Fruit fly (Drosophila melanogaster) whole organism, larva: ENCODE results near the gene zfh1.

ENCODE experiments used
- noc ChIP-seq: fragments of 200-800 bp; sonication (Bioruptor generic); optimal IDR thresholded peaks from 3 replicates; lab custom pipeline; 2019; ENCODE audit warnings: missing biosample characterization, mild to moderate bottlenecking, missing genetic modification characterization, moderate library complexity

Gene zfh1

dm6 chr3R:30765306-30766033 is at the start of gene zfh1:
zfh1 (plus strand) TSS chr3R:30765926.
- TF ChIP-seq noc (tag; lab: Kevin White, UChicago), result no peak

- no peak for TF ChIP-seq noc (tag; lab: Kevin White, UChicago)
Observed at dm6 chr3R:30718442-30718841, 47.3 kb upstream of the zfh1 start.

- no peak for TF ChIP-seq noc (tag; lab: Kevin White, UChicago)
Observed at dm6 chr3R:30721215-30721862, 44.4 kb upstream of the zfh1 start.

- TF ChIP-seq noc (tag; lab: Kevin White, UChicago), result no peak
Observed at dm6 chr3R:30722374-30722773, 43.4 kb upstream of the zfh1 start.

- TF ChIP-seq noc (tag; lab: Kevin White, UChicago), result no peak
Observed at dm6 chr3R:30725787-30726186, 39.9 kb upstream of the zfh1 start, which contains the start of gene eIF4H2. eIF4H2 (plus strand) TSS chr3R:30726087.

- no peak for TF ChIP-seq noc (tag; lab: Kevin White, UChicago)
Observed at dm6 chr3R:30729013-30729412, 36.7 kb upstream of the zfh1 start.

dm6 chr3R:30731065-30731464 is 34.7 kb upstream of the zfh1 start, which contains the start of gene CG11313:
CG11313 (minus strand) TSS chr3R:30731165.
- no peak for TF ChIP-seq noc (tag; lab: Kevin White, UChicago)

- no peak for TF ChIP-seq noc (tag; lab: Kevin White, UChicago)
Observed at dm6 chr3R:30733081-30733480, 32.6 kb upstream of the zfh1 start.

- TF ChIP-seq noc (tag; lab: Kevin White, UChicago), result no peak
Observed at dm6 chr3R:30734576-30734975, 31.1 kb upstream of the zfh1 start.

- TF ChIP-seq noc (tag; lab: Kevin White, UChicago), result no peak
Observed at dm6 chr3R:30735047-30735446, 30.7 kb upstream of the zfh1 start.

dm6 chr3R:30741371-30741770 is 24.4 kb upstream of the zfh1 start:
- no peak for TF ChIP-seq noc (tag; lab: Kevin White, UChicago)

- TF ChIP-seq noc (tag; lab: Kevin White, UChicago), result no peak
Observed at dm6 chr3R:30742580-30742979, 23.1 kb upstream of the zfh1 start, which contains the start of gene CG15543. CG15543 (plus strand) TSS chr3R:30742880.

dm6 chr3R:30745104-30745503 is 20.6 kb upstream of the zfh1 start, which contains the start of gene Npc2g:
Npc2g (minus strand) TSS chr3R:30745263.
- peak; percentile 46 for TF ChIP-seq noc (tag; lab: Kevin White, UChicago)

dm6 chr3R:30746190-30746589 is 19.5 kb upstream of the zfh1 start, which contains the start of gene Npc2h:
Npc2h (minus strand) TSS chr3R:30746290.
- TF ChIP-seq noc (tag; lab: Kevin White, UChicago), result no peak

- TF ChIP-seq noc (tag; lab: Kevin White, UChicago), result no peak
Observed at dm6 chr3R:30747039-30747438, 18.7 kb upstream of the zfh1 start.

dm6 chr3R:30750898-30751297 is 14.8 kb upstream of the zfh1 start:
- no peak for TF ChIP-seq noc (tag; lab: Kevin White, UChicago)
